Worm (Caenorhabditis elegans): ENCODE data around the gene C24A3.4.
A peak's percentile ranks its signal among the peaks of the same experiment; 100 is the strongest.

Gene C24A3.4

DNA sequence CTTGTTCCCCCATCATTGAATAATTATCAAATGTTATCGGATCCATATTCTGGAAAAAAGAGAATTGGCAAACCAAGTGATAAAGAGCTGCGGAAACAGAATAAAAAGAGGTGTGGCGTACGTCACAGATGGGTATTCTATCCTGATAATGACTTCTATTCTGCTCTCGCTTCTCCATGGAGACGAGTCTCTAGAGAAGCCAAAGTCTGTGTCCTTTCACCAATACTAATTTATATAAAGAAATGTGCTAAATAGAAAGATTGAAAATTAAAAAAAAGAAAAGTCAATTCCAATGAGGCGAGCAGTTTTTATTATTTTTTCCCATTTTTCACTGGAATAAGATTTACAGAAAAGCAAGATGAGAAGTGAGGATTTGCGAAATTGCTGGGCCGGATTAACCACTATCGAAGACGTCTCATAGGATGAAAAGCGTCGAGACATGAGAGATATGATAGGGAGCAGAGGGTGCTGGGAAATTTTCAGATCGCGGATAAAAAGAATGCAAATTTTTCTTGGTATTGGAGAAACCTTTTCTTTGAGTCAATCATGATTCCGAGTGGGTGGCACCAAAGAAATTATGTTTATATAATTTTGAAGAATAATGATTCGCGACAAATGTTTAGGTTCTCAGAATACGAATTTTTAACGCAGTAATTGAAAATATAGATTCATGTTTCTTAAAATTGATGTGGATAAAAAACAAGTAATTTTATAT, 30.9 kb upstream of the C24A3.4 start, which contains the start of gene aexr-3:
aexr-3 (minus strand) TSS at position 51 of the 715 bp plus-strand sequence.
- TF ChIP-seq nhr-28 (tag; optimal IDR thresholded peaks at IDR 0.05) (no peak), xbp-1 (tag; optimal IDR thresholded peaks at IDR 0.05) (no peak), ceh-88 (GFP tag; IDR thresholded peaks at IDR 0.05) (no peak), lsy-2 (tag; optimal IDR thresholded peaks at IDR 0.05) (no peak), C04F5.9 (tag; optimal IDR thresholded peaks at IDR 0.05) (no peak), mep-1 (tag; optimal IDR thresholded peaks at IDR 0.05) (no peak), nhr-71 (tag; optimal IDR thresholded peaks at IDR 0.05) (peak; percentile 69), mef-2 (tag; optimal IDR thresholded peaks at IDR 0.05) (no peak), mdl-1 (tag; optimal IDR thresholded peaks at IDR 0.05) (no peak), lir-3 (tag; optimal IDR thresholded peaks at IDR 0.05; ENCODE audit: poor library complexity) (no peak), nhr-19 (GFP tag; conservative IDR thresholded peaks at IDR 0.05) (no peak), C16A3.4 (tag; optimal IDR thresholded peaks at IDR 0.05) (no peak), jun-1 (tag; optimal IDR thresholded peaks at IDR 0.05) (no peak), sox-4 (tag; optimal IDR thresholded peaks at IDR 0.05) (peak; percentile 59), mab-9 (GFP tag; IDR thresholded peaks at IDR 0.05) (no peak), F16B12.6 (tag; optimal IDR thresholded peaks at IDR 0.05) (no peak), lin-15B (tag; optimal IDR thresholded peaks at IDR 0.05) (no peak), ztf-4 (tag; optimal IDR thresholded peaks at IDR 0.05) (no peak), zip-4 (GFP tag; optimal IDR thresholded peaks at IDR 0.05) (no peak), fos-1 (tag; optimal IDR thresholded peaks at IDR 0.05) (no peak), nhr-20 (tag; optimal IDR thresholded peaks at IDR 0.05) (no peak), tbx-2 (tag; optimal IDR thresholded peaks at IDR 0.05) (no peak), dsc-1 (tag; optimal IDR thresholded peaks at IDR 0.05) (peak; percentile 94), lin-39 (tag; optimal IDR thresholded peaks at IDR 0.05) (no peak), C34B4.2 (tag; optimal IDR thresholded peaks at IDR 0.05) (no peak), lin-13 (GFP tag; optimal IDR thresholded peaks at IDR 0.05) (no peak), unc-130 (tag; optimal IDR thresholded peaks at IDR 0.05) (no peak), unc-98 (GFP tag; IDR thresholded peaks at IDR 0.05) (no peak), fkh-10 (GFP tag; optimal IDR thresholded peaks at IDR 0.05) (no peak), nhr-47 (tag; optimal IDR thresholded peaks at IDR 0.05) (peak; percentile 55), ceh-63 (GFP tag; optimal IDR thresholded peaks at IDR 0.05) (no peak), Y116A8C.19 (tag; optimal IDR thresholded peaks at IDR 0.05; ENCODE audit: borderline replicate concordance) (no peak), ztf-11 (tag; optimal IDR thresholded peaks at IDR 0.05) (no peak), pax-3 (tag; optimal IDR thresholded peaks at IDR 0.05) (no peak), ceh-90 (tag; optimal IDR thresholded peaks at IDR 0.05) (no peak), swsn-7 (tag; optimal IDR thresholded peaks at IDR 0.05) (peak; percentile 8), egl-27 (tag; optimal IDR thresholded peaks at IDR 0.05) (no peak), ces-1 (GFP tag; optimal IDR thresholded peaks at IDR 0.05) (no peak), fkh-8 (tag; optimal IDR thresholded peaks at IDR 0.05) (peak; percentile 85)

- TF ChIP-seq pax-3 (tag; optimal IDR thresholded peaks at IDR 0.05) (peak; percentile 30), lin-35 (GFP tag; optimal IDR thresholded peaks at IDR 0.05) (no peak), mab-9 (GFP tag; IDR thresholded peaks at IDR 0.05) (no peak), tbx-2 (tag; optimal IDR thresholded peaks at IDR 0.05) (no peak), ceh-8 (GFP tag; optimal IDR thresholded peaks at IDR 0.05) (no peak), aly-2 (tag; optimal IDR thresholded peaks at IDR 0.05) (no peak), efl-1 (optimal IDR thresholded peaks at IDR 0.05) (no peak), efl-1 (GFP tag; optimal IDR thresholded peaks at IDR 0.05 in 1 of 2) (no peak), unc-62 (GFP tag; optimal IDR thresholded peaks at IDR 0.05) (no peak), dsc-1 (tag; optimal IDR thresholded peaks at IDR 0.05) (peak; percentile 93), lin-13 (GFP tag; optimal IDR thresholded peaks at IDR 0.05) (no peak), ztf-11 (tag; optimal IDR thresholded peaks at IDR 0.05) (no peak), fkh-8 (tag; optimal IDR thresholded peaks at IDR 0.05) (peak; percentile 87), sox-4 (tag; optimal IDR thresholded peaks at IDR 0.05) (peak; percentile 61), ets-5 (GFP tag; IDR thresholded peaks at IDR 0.05) (no peak), dpl-1 (GFP tag; optimal IDR thresholded peaks at IDR 0.05) (no peak), egl-13 (tag; optimal IDR thresholded peaks at IDR 0.05) (no peak), nhr-71 (tag; optimal IDR thresholded peaks at IDR 0.05) (peak; percentile 52), snpc-4 (tag; optimal IDR thresholded peaks at IDR 0.05) (no peak), mdl-1 (tag; optimal IDR thresholded peaks at IDR 0.05) (no peak), aha-1 (tag; optimal IDR thresholded peaks at IDR 0.05) (no peak), nhr-84 (tag; optimal IDR thresholded peaks at IDR 0.05) (no peak), nhr-47 (tag; optimal IDR thresholded peaks at IDR 0.05) (peak; percentile 59)
These were observed 28.7 kb upstream of the C24A3.4 start for ce11 chrX:8963469-8963868.
